Fruit fly (Drosophila melanogaster): ENCODE results near the gene CG1792.

The CG1792 gene

DNA sequence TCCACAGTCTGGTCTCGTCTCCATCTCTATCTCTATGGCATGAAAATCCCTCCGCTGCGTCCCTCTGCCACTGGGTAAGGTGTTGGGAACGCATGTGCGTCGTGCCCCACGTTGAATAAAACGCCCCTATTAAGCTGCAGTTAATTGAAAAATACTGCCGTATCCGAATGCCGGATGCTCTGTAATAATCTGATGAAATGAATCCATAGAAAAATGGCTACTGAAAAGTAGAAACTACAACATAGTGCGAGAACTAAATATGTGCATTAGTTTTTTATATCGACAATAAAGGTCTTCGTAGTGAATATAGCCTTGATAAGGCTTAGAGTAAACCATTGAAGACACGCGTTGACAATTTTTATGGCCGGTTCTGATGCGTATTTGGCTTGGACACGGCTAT lies 49.4 kb upstream of the CG1792 start (continued):
- 0 out of 2 replicates have a peak, but pooled peaks have one; percentile 40 for TF ChIP-seq CG4360 (GFP tag; IDR thresholded peaks at IDR 0.05)
- TF ChIP-seq CG9876 (GFP tag; optimal IDR thresholded peaks at IDR 0.05), result no peak
- TF ChIP-seq CG2116 (GFP tag; optimal IDR thresholded peaks at IDR 0.05), result no peak
- no peak for TF ChIP-seq CG6175 (GFP tag; IDR thresholded peaks at IDR 0.05)
- no peak for TF ChIP-seq emc (GFP tag; optimal IDR thresholded peaks at IDR 0.05)
- peak; percentile 38; the same call in 1 of the 3 replicates for TF ChIP-seq H15 (GFP tag; IDR thresholded peaks at IDR 0.05)
- TF ChIP-seq Nf-YC (tag; optimal IDR thresholded peaks at IDR 0.05), result no peak
- TF ChIP-seq Poxn (GFP tag; IDR thresholded peaks at IDR 0.05), result no peak
- peak; percentile 48; the same call in 1 of the 3 replicates for TF ChIP-seq ase (GFP tag; IDR thresholded peaks at IDR 0.05)
- no peak for TF ChIP-seq CG16813 (GFP tag; IDR thresholded peaks at IDR 0.05; ENCODE audit: partially characterized antibody)
- no peak for TF ChIP-seq MESR4 (GFP tag; optimal IDR thresholded peaks at IDR 0.05)
- peak; percentile 16 for TF ChIP-seq CG33213 (GFP tag; optimal IDR thresholded peaks at IDR 0.05)
- TF ChIP-seq da (GFP tag; optimal IDR thresholded peaks at IDR 0.05), result no peak
- no peak for TF ChIP-seq tna (GFP tag; IDR thresholded peaks at IDR 0.05; ENCODE audit: partially characterized antibody)
- TF ChIP-seq CG4854 (GFP tag; optimal IDR thresholded peaks at IDR 0.05), result no peak
- peak; percentile 11 for TF ChIP-seq Asciz (GFP tag; optimal IDR thresholded peaks at IDR 0.05)
- no peak for TF ChIP-seq CG13894 (tag; optimal IDR thresholded peaks at IDR 0.05)
- TF ChIP-seq CG1832 (GFP tag; optimal IDR thresholded peaks at IDR 0.05), result no peak
- TF ChIP-seq CG3847 (GFP tag; IDR thresholded peaks at IDR 0.05), result no peak
- peak; percentile 80 for TF ChIP-seq CG2712 (tag; optimal IDR thresholded peaks at IDR 0.05)
- no peak for TF ChIP-seq slp2 (GFP tag; optimal IDR thresholded peaks at IDR 0.05)
- no peak; the same call in 1 of the 2 replicates for TF ChIP-seq CG8765 (GFP tag; IDR thresholded peaks at IDR 0.05)
- no peak for TF ChIP-seq eyg (GFP tag; optimal IDR thresholded peaks at IDR 0.05)
- TF ChIP-seq CG17612 (GFP tag; IDR thresholded peaks at IDR 0.05), result no peak
- peak; percentile 75 for TF ChIP-seq nmo (GFP tag; optimal IDR thresholded peaks at IDR 0.05)
- no peak for TF ChIP-seq CG4328 (GFP tag; optimal IDR thresholded peaks at IDR 0.05)
- no peak for TF ChIP-seq Opbp (GFP tag; IDR thresholded peaks at IDR 0.05; ENCODE audit: partially characterized antibody)
- TF ChIP-seq CG12659 (GFP tag; optimal IDR thresholded peaks at IDR 0.05), result no peak
- no peak for TF ChIP-seq Hand (GFP tag; optimal IDR thresholded peaks at IDR 0.05)
- TF ChIP-seq Eip74EF (GFP tag; optimal IDR thresholded peaks at IDR 0.05), result peak in 1 of 2 experiments; percentile 52
- TF ChIP-seq CG5245 (GFP tag; optimal IDR thresholded peaks at IDR 0.05), result no peak
- peak in 1 of 2 experiments; percentile 10 for TF ChIP-seq Pdp1 (GFP tag; optimal IDR thresholded peaks at IDR 0.05)
- TF ChIP-seq CG13296 (GFP tag; optimal IDR thresholded peaks at IDR 0.05), result no peak
- peak; percentile 18 to 32 for TF ChIP-seq dpn (GFP tag; optimal IDR thresholded peaks at IDR 0.05)
- TF ChIP-seq CG11093 (GFP tag; IDR thresholded peaks at IDR 0.05), result no peak
- no peak for TF ChIP-seq chm (GFP tag; IDR thresholded peaks at IDR 0.05)
- peak; percentile 32 for TF ChIP-seq CG3407 (GFP tag; optimal IDR thresholded peaks at IDR 0.05)
- TF ChIP-seq NfI (GFP tag; optimal IDR thresholded peaks at IDR 0.05), result peak; percentile 14
- peak; percentile 73 for TF ChIP-seq onecut (GFP tag; IDR thresholded peaks at IDR 0.05)
- peak; percentile 73 for TF ChIP-seq HLH3B (GFP tag; IDR thresholded peaks at IDR 0.05)
- peak; percentile 4 for TF ChIP-seq CG8359 (GFP tag; optimal IDR thresholded peaks at IDR 0.05; ENCODE audit: borderline replicate concordance)
- TF ChIP-seq seq (GFP tag; IDR thresholded peaks at IDR 0.05), result no peak
- no peak for TF ChIP-seq CG10431 (GFP tag; optimal IDR thresholded peaks at IDR 0.05)
- peak; percentile 66; the same call in 1 of the 2 replicates for TF ChIP-seq ranshi (GFP tag; IDR thresholded peaks at IDR 0.05)
- no peak for TF ChIP-seq tup (GFP tag; optimal IDR thresholded peaks at IDR 0.05)
- TF ChIP-seq zfh2 (GFP tag; optimal IDR thresholded peaks at IDR 0.05), result no peak
- no peak for TF ChIP-seq Dp (GFP tag; optimal IDR thresholded peaks at IDR 0.05)
- TF ChIP-seq CG31224 (GFP tag; IDR thresholded peaks at IDR 0.05), result no peak
- no peak for TF ChIP-seq al (GFP tag; IDR thresholded peaks at IDR 0.05)
- peak; percentile 79 for TF ChIP-seq vvl (GFP tag; IDR thresholded peaks at IDR 0.05)
- TF ChIP-seq Ptx1 (GFP tag; IDR thresholded peaks at IDR 0.05), result peak; percentile 50

Data from whole organism, embryonic.